Fruit fly (Drosophila melanogaster) whole organism, embryonic: ENCODE data around the gene CG6923.

Source experiments
- Abd-B ChIP-seq: fragments of 200-800 bp; sonication (Bioruptor generic); optimal IDR thresholded peaks from 2 replicates; lab custom pipeline; 2018; ENCODE audit warnings: missing biosample characterization, mild to moderate bottlenecking, missing genetic modification characterization, moderate library complexity
- Ada2b ChIP-seq: fragments of 200-800 bp; sonication (Bioruptor generic); IDR thresholded peaks from 2 replicates; pipeline ENCODE4 v1.3.6; 2022; ENCODE audit warnings: missing biosample characterization, missing genetic modification characterization
- Aef1 ChIP-seq: fragments of 200-800 bp; sonication (Bioruptor generic); IDR thresholded peaks from 3 replicates; pipeline ENCODE4 v1.3.6; 2022; ENCODE audit warnings: missing biosample characterization, missing genetic modification characterization
- CG1024 ChIP-seq: fragments of 200-800 bp; sonication (Bioruptor generic); IDR thresholded peaks from 2 replicates; pipeline ENCODE4 v1.3.6; 2022; ENCODE audit warnings: missing biosample characterization, missing genetic modification characterization
- CG10274 ChIP-seq: fragments of 200-800 bp; sonication (Bioruptor generic); optimal IDR thresholded peaks from 3 replicates; lab custom pipeline; 2017; ENCODE audit warnings: missing biosample characterization, mild to moderate bottlenecking, missing genetic modification characterization
- CG10462 ChIP-seq: fragments of 200-800 bp; sonication (Bioruptor generic); optimal IDR thresholded peaks from 2 replicates; lab custom pipeline; 2016; ENCODE audit warnings: missing biosample characterization, missing genetic modification characterization
- CG11695 ChIP-seq: fragments of 200-800 bp; sonication (Bioruptor generic); IDR thresholded peaks from 3 replicates; pipeline ENCODE4 v1.3.6; 2022; ENCODE audit warnings: missing biosample characterization, missing genetic modification characterization
- CG12942 ChIP-seq: fragments of 200-800 bp; sonication (Bioruptor generic); optimal IDR thresholded peaks from 3 replicates; lab custom pipeline; 2016; ENCODE audit warnings: missing biosample characterization, missing genetic modification characterization
- CG14860 ChIP-seq: fragments of 200-800 bp; sonication (Bioruptor generic); IDR thresholded peaks from 3 replicates; pipeline ENCODE4 v1.3.6; 2022; ENCODE audit warnings: missing biosample characterization, missing genetic modification characterization; ENCODE audit not compliant: partially characterized antibody
- CG15073 ChIP-seq: fragments of 200-800 bp; sonication (Bioruptor generic); optimal IDR thresholded peaks from 2 replicates; lab custom pipeline; 2016; ENCODE audit warnings: missing biosample characterization, missing genetic modification characterization
- CG15514 ChIP-seq: fragments of 200-800 bp; sonication (Bioruptor generic); optimal IDR thresholded peaks from 3 replicates; lab custom pipeline; 2017; ENCODE audit warnings: missing biosample characterization, missing genetic modification characterization, mild to moderate bottlenecking, moderate library complexity, missing genetic modification reagents
- CG1603 ChIP-seq: fragments of 200-800 bp; sonication (Bioruptor generic); optimal IDR thresholded peaks from 2 replicates; lab custom pipeline; 2019; ENCODE audit warnings: missing biosample characterization, mild to moderate bottlenecking, missing genetic modification characterization, moderate library complexity
- CG16779 ChIP-seq: fragments of 200-800 bp; sonication (Bioruptor generic); IDR thresholded peaks from 2 replicates; pipeline ENCODE4 v1.3.6; 2022; ENCODE audit warnings: missing biosample characterization, missing genetic modification characterization
- CG17829 ChIP-seq: fragments of 200-800 bp; optimal IDR thresholded peaks from 2 replicates; lab custom pipeline; 2019; ENCODE audit warnings: missing biosample characterization, mild to moderate bottlenecking, missing genetic modification characterization, moderate library complexity
- CG30403 ChIP-seq: fragments of 200-800 bp; sonication (Bioruptor generic); optimal IDR thresholded peaks from 3 replicates; lab custom pipeline; 2016; ENCODE audit warnings: missing biosample characterization, missing genetic modification characterization
- CG30431 ChIP-seq: fragments of 200-800 bp; sonication (Bioruptor generic); optimal IDR thresholded peaks from 2 replicates; lab custom pipeline; 2017; ENCODE audit warnings: missing biosample characterization, missing genetic modification characterization
- CG31365 ChIP-seq: fragments of 200-800 bp; sonication (Bioruptor generic); optimal IDR thresholded peaks from 2 replicates; lab custom pipeline; 2018; ENCODE audit warnings: missing biosample characterization, mild to moderate bottlenecking, missing genetic modification characterization
- CG3163 ChIP-seq: fragments of 200-800 bp; sonication (Bioruptor generic); optimal IDR thresholded peaks from 3 replicates; lab custom pipeline; 2016; ENCODE audit warnings: missing biosample characterization, missing genetic modification characterization
- CG33213 ChIP-seq: fragments of 200-800 bp; sonication (Bioruptor generic); optimal IDR thresholded peaks from 3 replicates; lab custom pipeline; 2016; ENCODE audit warnings: missing biosample characterization, missing genetic modification characterization
- CG3726 ChIP-seq: fragments of 200-800 bp; sonication (Bioruptor generic); IDR thresholded peaks from 3 replicates; pipeline ENCODE4, ENCODE4 v1.3.6; 2022; ENCODE audit warnings: missing biosample characterization, missing genetic modification characterization
- CG4282 ChIP-seq: fragments of 200-800 bp; sonication (Bioruptor generic); optimal IDR thresholded peaks from 2 replicates; lab custom pipeline; 2016; ENCODE audit warnings: missing biosample characterization, missing genetic modification characterization
- CG4360 ChIP-seq: fragments of 200-800 bp; sonication (Bioruptor generic); IDR thresholded peaks from 2 replicates; pipeline ENCODE4 v1.3.6; 2022; ENCODE audit warnings: missing biosample characterization, missing genetic modification characterization
- CG4730 ChIP-seq: fragments of 200-800 bp; sonication (Bioruptor generic); IDR thresholded peaks from 2 replicates; pipeline ENCODE4 v1.3.6; 2022; ENCODE audit warnings: missing biosample characterization, missing genetic modification characterization
- CG4854 ChIP-seq: fragments of 200-800 bp; sonication (Bioruptor generic); optimal IDR thresholded peaks from 2 replicates; lab custom pipeline; 2016; ENCODE audit warnings: missing biosample characterization, missing genetic modification characterization, inconsistent platforms
- CG7372 ChIP-seq: fragments of 200-800 bp; sonication (Bioruptor generic); IDR thresholded peaks from 2 replicates; pipeline ENCODE4 v1.3.6; 2022; ENCODE audit warnings: missing biosample characterization, missing genetic modification characterization
- CG7928 ChIP-seq: fragments of 200-800 bp; sonication (Bioruptor generic); optimal IDR thresholded peaks from 2 replicates; lab custom pipeline; 2017; ENCODE audit warnings: missing biosample characterization, mild to moderate bottlenecking, missing genetic modification characterization
- CTCF ChIP-seq: fragments of 200-800 bp; sonication (Bioruptor generic); optimal IDR thresholded peaks from 2 replicates; lab custom pipeline; 2017; ENCODE audit warnings: missing biosample characterization, mild to moderate bottlenecking, missing genetic modification characterization, moderate library complexity
- Doc2 ChIP-seq: fragments of 200-800 bp; sonication (Bioruptor generic); IDR thresholded peaks from 2 replicates; pipeline ENCODE4 v1.3.6; 2022; ENCODE audit warnings: missing biosample characterization, missing genetic modification characterization
- Doc3 ChIP-seq: fragments of 200-800 bp; sonication (Bioruptor generic); IDR thresholded peaks from 3 replicates; pipeline ENCODE4 v1.3.6; 2022; ENCODE audit warnings: missing biosample characterization, missing genetic modification characterization; ENCODE audit not compliant: partially characterized antibody
- Ets65A ChIP-seq: fragments of 200-800 bp; sonication (Bioruptor generic); peaks from one replicate; lab custom pipeline; 2016; ENCODE audit warnings: missing biosample characterization, missing genetic modification characterization
- MBD-R2 ChIP-seq: fragments of 200-800 bp; sonication (Bioruptor generic); IDR thresholded peaks from 2 replicates; pipeline ENCODE4 v1.3.6; 2022; ENCODE audit warnings: missing biosample characterization, missing genetic modification characterization
- NFAT ChIP-seq: fragments of 200-800 bp; sonication (Bioruptor generic); IDR thresholded peaks from 2 replicates; pipeline ENCODE4 v1.3.6; 2022; ENCODE audit warnings: missing biosample characterization, missing genetic modification characterization
- NK7.1 ChIP-seq: fragments of 200-800 bp; sonication (Bioruptor generic); optimal IDR thresholded peaks from 3 replicates; lab custom pipeline; 2016; ENCODE audit warnings: missing biosample characterization, missing genetic modification characterization
- PHDP ChIP-seq: fragments of 200-800 bp; sonication (Bioruptor generic); optimal IDR thresholded peaks from 3 replicates; lab custom pipeline; 2018; ENCODE audit warnings: missing biosample characterization, mild to moderate bottlenecking, missing genetic modification characterization, moderate library complexity
- Side ChIP-seq: fragments of 200-800 bp; sonication (Bioruptor generic); optimal IDR thresholded peaks from 2 replicates; lab custom pipeline; 2016; ENCODE audit warnings: missing biosample characterization, missing genetic modification characterization
- Spps ChIP-seq: fragments of 200-800 bp; sonication (Bioruptor generic); optimal IDR thresholded peaks from 2 replicates; lab custom pipeline; 2018; ENCODE audit warnings: missing biosample characterization, mild to moderate bottlenecking, missing genetic modification characterization
- ap ChIP-seq: fragments of 200-800 bp; sonication (Bioruptor generic); IDR thresholded peaks from 2 replicates; pipeline ENCODE4 v1.3.6; 2022; ENCODE audit warnings: missing biosample characterization, missing genetic modification characterization
- az2 ChIP-seq: fragments of 200-800 bp; sonication (Bioruptor generic); optimal IDR thresholded peaks from 3 replicates; lab custom pipeline; 2016; ENCODE audit warnings: missing biosample characterization, missing genetic modification characterization
- chinmo ChIP-seq: fragments of 200-800 bp; sonication (Bioruptor generic); IDR thresholded peaks from 4 replicates; pipeline ENCODE4 v1.3.6; 2022; ENCODE audit warnings: missing biosample characterization, missing genetic modification characterization; ENCODE audit not compliant: partially characterized antibody
- gfzf ChIP-seq: fragments of 200-800 bp; sonication (Bioruptor generic); optimal IDR thresholded peaks from 2 replicates; lab custom pipeline; 2016; ENCODE audit warnings: missing biosample characterization, mild to moderate bottlenecking, missing genetic modification characterization, moderate library complexity
- gsb ChIP-seq: fragments of 200-800 bp; sonication (Bioruptor generic); IDR thresholded peaks from 2 replicates; pipeline ENCODE4 v1.3.6; 2022; ENCODE audit warnings: missing biosample characterization, missing genetic modification characterization
- ham ChIP-seq: fragments of 200-800 bp; sonication (Bioruptor generic); IDR thresholded peaks from 2 replicates; pipeline ENCODE4 v1.3.6; 2022; ENCODE audit warnings: missing biosample characterization, missing genetic modification characterization
- nerfin-1 ChIP-seq: fragments of 200-800 bp; sonication (Bioruptor generic); optimal IDR thresholded peaks from 3 replicates; lab custom pipeline; 2019; ENCODE audit warnings: missing biosample characterization, mild to moderate bottlenecking, missing genetic modification characterization, moderate library complexity
- pita ChIP-seq: fragments of 200-800 bp; sonication (Bioruptor generic); optimal IDR thresholded peaks from 2 replicates; lab custom pipeline; 2017; ENCODE audit warnings: missing biosample characterization, mild to moderate bottlenecking, missing genetic modification characterization
- pros ChIP-seq: fragments of 200-800 bp; sonication (Bioruptor generic); optimal IDR thresholded peaks from 3 replicates; lab custom pipeline; 2019; ENCODE audit warnings: missing biosample characterization, mild to moderate bottlenecking, missing genetic modification characterization, moderate library complexity
- repo ChIP-seq: fragments of 200-800 bp; sonication (Bioruptor generic); optimal IDR thresholded peaks from 2 replicates; lab custom pipeline; 2016; ENCODE audit warnings: missing biosample characterization, missing genetic modification characterization
- salm ChIP-seq: fragments of 200-800 bp; sonication (Bioruptor generic); optimal IDR thresholded peaks from 2 replicates; lab custom pipeline; 2018; ENCODE audit warnings: missing biosample characterization, mild to moderate bottlenecking, missing genetic modification characterization
- scrt ChIP-seq: fragments of 200-800 bp; sonication (Bioruptor generic); optimal IDR thresholded peaks from 2 replicates; lab custom pipeline; 2018; ENCODE audit warnings: missing biosample characterization, mild to moderate bottlenecking, missing genetic modification characterization, moderate library complexity
- sens ChIP-seq: fragments of 200-800 bp; sonication (Bioruptor generic); peaks from one replicate; lab custom pipeline; 2016; ENCODE audit warnings: missing biosample characterization, missing genetic modification characterization
- tap ChIP-seq: fragments of 200-800 bp; optimal IDR thresholded peaks from 3 replicates; lab custom pipeline; 2019; ENCODE audit warnings: missing biosample characterization, mild to moderate bottlenecking, missing genetic modification characterization, moderate library complexity
- tio ChIP-seq: fragments of 200-800 bp; sonication (Bioruptor generic); optimal IDR thresholded peaks from 2 replicates; lab custom pipeline; 2017; ENCODE audit warnings: missing biosample characterization, missing genetic modification characterization, inconsistent platforms
- trh ChIP-seq: fragments of 200-800 bp; sonication (Bioruptor generic); optimal IDR thresholded peaks from 2 replicates; lab custom pipeline; 2016; ENCODE audit warnings: missing biosample characterization, missing genetic modification characterization
- tx ChIP-seq: fragments of 200-800 bp; sonication (Bioruptor generic); optimal IDR thresholded peaks from 2 replicates; lab custom pipeline; 2016; ENCODE audit warnings: missing biosample characterization, missing genetic modification characterization
- wdn ChIP-seq: fragments of 200-800 bp; sonication (Bioruptor generic); IDR thresholded peaks from 2 replicates; pipeline ENCODE4 v1.3.6; 2022; ENCODE audit warnings: missing biosample characterization, missing genetic modification characterization

Gene CG6923

DNA sequence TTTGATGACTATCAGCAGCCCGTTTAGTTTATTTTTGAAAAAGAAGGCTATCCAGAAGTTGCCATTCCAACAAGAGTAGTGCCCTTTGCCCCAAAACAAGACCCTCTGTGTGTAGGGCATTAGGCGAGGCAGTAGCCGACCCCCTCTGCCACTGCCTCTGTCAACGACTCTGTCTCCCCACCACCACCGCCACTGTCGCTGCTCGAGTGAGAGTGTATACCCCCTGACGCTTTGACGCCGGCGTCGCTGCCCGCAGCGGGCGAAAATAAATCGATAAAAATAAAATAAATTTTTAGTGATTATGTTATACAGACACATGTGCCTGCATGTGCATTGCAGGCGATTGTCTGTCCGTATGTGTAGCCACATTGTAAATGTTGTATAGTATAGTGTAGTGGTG is 27.2 kb upstream of the CG6923 start (continued):
- TF ChIP-seq CG16779 (GFP tag; lab: Robert Waterston, UW) (no peak), Abd-B (no peak), pita (GFP tag; lab: Kevin White, UChicago) (no peak), repo (GFP tag; lab: Kevin White, UChicago) (no peak), Doc3 (no peak), Ets65A (GFP tag; lab: Kevin White, UChicago) (no peak), gsb (GFP tag; lab: Robert Waterston, UW) (no peak), Spps (tag; lab: Kevin White, UChicago) (no peak), Doc2 (GFP tag; lab: Robert Waterston, UW) (no peak), ap (no peak), NK7.1 (GFP tag; lab: Kevin White, UChicago) (no peak), gfzf (GFP tag; lab: Kevin White, UChicago) (no peak), CG3726 (GFP tag; lab: Robert Waterston, UW) (no peak), tx (GFP tag; lab: Kevin White, UChicago) (no peak), CG30403 (GFP tag; lab: Kevin White, UChicago) (peak; percentile 28), CG4854 (GFP tag; lab: Kevin White, UChicago) (no peak), CG11695 (GFP tag; lab: Robert Waterston, UW) (no peak), CG10462 (GFP tag; lab: Kevin White, UChicago) (no peak), az2 (no peak), nerfin-1 (tag; lab: Kevin White, UChicago) (no peak), pros (GFP tag; lab: Kevin White, UChicago) (no peak), CG15073 (GFP tag; lab: Kevin White, UChicago) (no peak), CG31365 (no peak), CG4730 (GFP tag; lab: Robert Waterston, UW) (no peak), chinmo (GFP tag; lab: Robert Waterston, UW) (0 out of 4 replicates have a peak, but pooled peaks have one; percentile 42), CTCF (GFP tag; lab: Kevin White, UChicago) (no peak), CG4360 (GFP tag; lab: Robert Waterston, UW) (no peak), Ada2b (GFP tag; lab: Robert Waterston, UW) (no peak), trh (GFP tag; lab: Kevin White, UChicago) (no peak), CG7928 (GFP tag; lab: Kevin White, UChicago) (no peak), Aef1 (no peak), CG33213 (GFP tag; lab: Kevin White, UChicago) (no peak), tio (GFP tag; lab: Kevin White, UChicago) (no peak), CG12942 (GFP tag; lab: Kevin White, UChicago) (no peak), MBD-R2 (no peak), scrt (no peak), CG4282 (GFP tag; lab: Kevin White, UChicago) (no peak), NFAT (GFP tag; lab: Robert Waterston, UW) (no peak), Side (GFP tag; lab: Kevin White, UChicago) (no peak), wdn (GFP tag; lab: Robert Waterston, UW) (no peak), PHDP (tag; lab: Kevin White, UChicago) (no peak), CG14860 (GFP tag; lab: Robert Waterston, UW) (no peak), CG1603 (tag; lab: Kevin White, UChicago) (peak; percentile 11), CG7372 (GFP tag; lab: Robert Waterston, UW) (no peak), sens (GFP tag; lab: Kevin White, UChicago) (peak; percentile 54), CG17829 (tag; lab: Kevin White, UChicago) (no peak), tap (tag; lab: Kevin White, UChicago) (no peak), CG15514 (no peak), CG3163 (GFP tag; lab: Kevin White, UChicago) (no peak), CG1024 (GFP tag; lab: Robert Waterston, UW) (no peak), salm (tag; lab: Kevin White, UChicago) (no peak), ham (GFP tag; lab: Robert Waterston, UW) (no peak), CG10274 (peak; percentile 90), CG30431 (GFP tag; lab: Kevin White, UChicago) (no peak)
